Fruit fly (Drosophila melanogaster) ovary, adult (tissue): Measurements from ENCODE around the gene Dtd.

Experiments used
- CG17801 ChIP-seq: fragments of 200-800 bp; optimal IDR thresholded peaks from 2 replicates; lab custom pipeline; 2019; ENCODE audit warnings: missing biosample characterization, mild to moderate bottlenecking, missing genetic modification characterization, moderate library complexity; ENCODE audit not compliant: partially characterized antibody

Gene Dtd

dm6 chr3R:11429814-11430213, at the start of gene Dtd:
Dtd (plus strand) TSS chr3R:11430061.
- no peak for TF ChIP-seq CG17801 (GFP tag; lab: Kevin White, UChicago)

dm6 chr3R:11392805-11393204, 37.1 kb upstream of the Dtd start:
- TF ChIP-seq CG17801 (GFP tag; lab: Kevin White, UChicago), result no peak

- TF ChIP-seq CG17801 (GFP tag; lab: Kevin White, UChicago), result no peak
These were observed 36.0 kb upstream of the Dtd start for dm6 chr3R:11393896-11394295.

dm6 chr3R:11395541-11395940, 34.3 kb upstream of the Dtd start:
- no peak for TF ChIP-seq CG17801 (GFP tag; lab: Kevin White, UChicago)

- no peak for TF ChIP-seq CG17801 (GFP tag; lab: Kevin White, UChicago)
These were observed 27.0 kb upstream of the Dtd start for dm6 chr3R:11402894-11403293.

dm6 chr3R:11407733-11408134, 22.1 kb upstream of the Dtd start, which contains the start of gene mRpL40:
mRpL40 (plus strand) TSS chr3R:11407918.
- no peak for TF ChIP-seq CG17801 (GFP tag; lab: Kevin White, UChicago)

dm6 chr3R:11409667-11410137, 20.2 kb upstream of the Dtd start, which contains the start of the genes mgr and Irbp:
mgr (minus strand) TSS chr3R:11409875.
Irbp (plus strand) TSS chr3R:11410047.
- peak; percentile 97 for TF ChIP-seq CG17801 (GFP tag; lab: Kevin White, UChicago)

dm6 chr3R:11412371-11412770, 17.5 kb upstream of the Dtd start, which contains the start of gene Ipo9:
Ipo9 (plus strand) TSS chr3R:11412522.
- TF ChIP-seq CG17801 (GFP tag; lab: Kevin White, UChicago), result no peak

dm6 chr3R:11418568-11418967, 11.3 kb upstream of the Dtd start, which contains the start of the genes bumpel and CG45676:
bumpel (minus strand) TSS chr3R:11418668.
CG45676 (plus strand) TSS chr3R:11418885.
- no peak for TF ChIP-seq CG17801 (GFP tag; lab: Kevin White, UChicago)

- TF ChIP-seq CG17801 (GFP tag; lab: Kevin White, UChicago), result peak; percentile 83
These were observed 8.2 kb upstream of the Dtd start, which contains the start of the genes ninaG and Sptz for dm6 chr3R:11421643-11422122. ninaG (minus strand) TSS chr3R:11421693. Sptz (plus strand) TSS chr3R:11422092.

- TF ChIP-seq CG17801 (GFP tag; lab: Kevin White, UChicago), result no peak
These were observed 446 bp downstream of the Dtd start for dm6 chr3R:11430307-11430706.

- TF ChIP-seq CG17801 (GFP tag; lab: Kevin White, UChicago), result peak; percentile 4
These were observed 1.6 kb downstream of the Dtd start, which contains the start of the genes RpL24-like and CG5276 for dm6 chr3R:11431395-11431977. RpL24-like (minus strand) TSS chr3R:11431582. CG5276 (plus strand) TSS chr3R:11431738.

- peak; percentile 21 for TF ChIP-seq CG17801 (GFP tag; lab: Kevin White, UChicago)
These were observed 5.8 kb downstream of the Dtd start, which contains the start of the genes Exd2 and CG5281 for dm6 chr3R:11435537-11436234. Exd2 (minus strand) TSS chr3R:11435703. CG5281 (plus strand) TSS chr3R:11435850.

- no peak for TF ChIP-seq CG17801 (GFP tag; lab: Kevin White, UChicago)
These were observed 7.7 kb downstream of the Dtd start, which contains the start of gene CG17230 for dm6 chr3R:11437528-11437927. CG17230 (plus strand) TSS chr3R:11437785.

dm6 chr3R:11441038-11441437, 11.2 kb downstream of the Dtd start:
- no peak for TF ChIP-seq CG17801 (GFP tag; lab: Kevin White, UChicago)
